Fruit fly (Drosophila melanogaster): ENCODE results near the gene CG45489.

DNA sequence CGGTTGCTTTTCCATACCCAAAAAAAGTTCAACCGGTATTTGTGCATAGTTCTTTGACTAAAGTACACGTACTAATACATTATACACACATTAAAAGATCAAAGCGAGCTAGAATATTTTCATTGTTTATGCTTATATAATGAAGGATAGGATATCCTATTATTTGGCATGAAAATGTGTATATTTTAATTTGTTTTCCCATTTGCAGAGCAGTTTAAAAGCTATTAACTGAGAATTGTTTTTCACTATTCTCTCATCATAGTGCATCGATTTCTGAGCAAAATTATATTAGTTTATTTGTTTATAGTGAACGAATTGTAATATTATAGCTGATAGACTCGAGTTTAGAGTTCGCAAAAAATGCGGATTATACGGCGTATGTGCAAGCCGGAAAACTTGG, 42.5 kb downstream of the CG45489 start:
- no peak for TF ChIP-seq CG11294 (GFP tag; IDR thresholded peaks at IDR 0.05)
- no peak for TF ChIP-seq Met (GFP tag; optimal IDR thresholded peaks at IDR 0.05)
- TF ChIP-seq CG11902 (GFP tag; optimal IDR thresholded peaks at IDR 0.05) = no peak
- no peak for TF ChIP-seq Ets96B (tag; optimal IDR thresholded peaks at IDR 0.05)
- TF ChIP-seq ss (GFP tag; optimal IDR thresholded peaks at IDR 0.05) = no peak
- TF ChIP-seq CG6854 (GFP tag; optimal IDR thresholded peaks at IDR 0.05) = no peak

Measured in whole organism, prepupa.